Worm (Caenorhabditis elegans) whole organism, late embryonic: ENCODE measurements around the gene Y55D5A.3.

Source experiments
- K02D7.2 ChIP-seq: sonication (generic microtip); optimal IDR thresholded peaks from 2 replicates; lab custom pipeline; 2017; ENCODE audit warnings: mild to moderate bottlenecking, missing genetic modification characterization, missing compliant biosample characterization
- ceh-31 ChIP-seq: sonication (generic microtip); optimal IDR thresholded peaks from 2 replicates; lab custom pipeline; 2016; ENCODE audit warnings: missing genetic modification characterization, missing compliant biosample characterization
- ceh-45 ChIP-seq: fragments of 200-800 bp; sonication (Bioruptor generic); IDR thresholded peaks from 2 replicates; pipeline ENCODE4 v1.3.6; 2022; ENCODE audit warnings: missing genetic modification reagents, missing genetic modification characterization, missing compliant biosample characterization
- dmd-4 ChIP-seq: sonication (generic microtip); optimal IDR thresholded peaks from 2 replicates; lab custom pipeline; 2016; ENCODE audit warnings: borderline replicate concordance, missing genetic modification characterization, missing compliant biosample characterization
- fkh-10 ChIP-seq: fragments of 150-350 bp; optimal IDR thresholded peaks from 2 replicates; lab custom pipeline; 2014; ENCODE audit warnings: missing biosample characterization, missing genetic modification reagents, missing genetic modification characterization
- hlh-8 ChIP-seq: sonication (generic microtip); optimal IDR thresholded peaks from 2 replicates; lab custom pipeline; 2016; ENCODE audit warnings: missing genotype, missing genetic modification characterization, missing compliant biosample characterization
- lim-6 ChIP-seq: sonication (generic microtip); optimal IDR thresholded peaks from 2 replicates; lab custom pipeline; 2016; ENCODE audit warnings: missing genetic modification characterization, missing compliant biosample characterization
- odd-2 ChIP-seq: sonication (generic microtip); optimal IDR thresholded peaks from 2 replicates; lab custom pipeline; 2017; ENCODE audit warnings: antibody characterized with exemption, mild to moderate bottlenecking, missing genetic modification characterization, missing compliant biosample characterization
- pag-3 ChIP-seq: sonication (generic microtip); optimal IDR thresholded peaks from 2 replicates; lab custom pipeline; 2016; ENCODE audit warnings: missing compliant biosample characterization, missing genetic modification characterization, borderline replicate concordance
- pha-4 ChIP-seq: fragments of 150-350 bp; optimal IDR thresholded peaks from 2 replicates; lab custom pipeline; 2018; ENCODE audit warnings: missing biosample characterization, missing genetic modification reagents, missing genetic modification characterization
- pqm-1 ChIP-seq: sonication (generic microtip); optimal IDR thresholded peaks from 2 replicates; lab custom pipeline; 2016; ENCODE audit warnings: missing genetic modification characterization, missing compliant biosample characterization
- ref-2 ChIP-seq: sonication (generic microtip); optimal IDR thresholded peaks from 2 replicates; lab custom pipeline; 2016; ENCODE audit warnings: missing genetic modification characterization, missing compliant biosample characterization
- ttx-3 ChIP-seq: sonication (generic microtip); optimal IDR thresholded peaks from 2 replicates; lab custom pipeline; 2016; ENCODE audit warnings: missing genetic modification reagents, missing genetic modification characterization, missing compliant biosample characterization
- unc-86 ChIP-seq: sonication (generic microtip); optimal IDR thresholded peaks from 2 replicates; lab custom pipeline; 2016; ENCODE audit warnings: missing genetic modification characterization, missing compliant biosample characterization

DNA sequence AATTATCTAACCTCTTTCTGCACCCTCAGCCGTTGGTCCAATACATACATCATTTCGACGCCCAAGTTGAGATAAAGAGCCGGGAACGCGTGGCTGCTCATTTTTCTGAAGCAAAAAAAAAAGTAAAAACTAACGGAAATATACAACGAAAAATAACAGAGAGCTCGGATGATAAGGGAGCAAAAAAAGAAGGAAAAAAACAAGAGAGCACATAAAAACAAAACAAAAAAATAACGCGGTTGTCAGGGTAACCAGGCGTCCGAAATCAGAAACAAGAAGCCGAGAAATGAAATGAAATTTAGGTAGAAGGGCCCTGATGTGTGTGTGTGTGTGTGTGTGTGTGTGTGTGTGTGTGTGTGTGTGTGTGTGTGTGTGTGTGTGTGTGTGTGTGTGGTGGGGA is 50.9 kb downstream of the Y55D5A.3 start, which contains the start of gene R10F2.5:
- TF ChIP-seq ceh-31 (tag; lab: Kevin White, UChicago) (no peak), ref-2 (tag; lab: Kevin White, UChicago) (no peak), unc-86 (tag; lab: Kevin White, UChicago) (no peak), lim-6 (tag; lab: Kevin White, UChicago) (no peak), dmd-4 (tag; lab: Kevin White, UChicago) (no peak), K02D7.2 (tag; lab: Kevin White, UChicago) (no peak), pha-4 (tag; lab: Kevin White, UChicago) (no peak), odd-2 (no peak), ceh-45 (GFP tag; lab: Robert Waterston, UW) (no peak), ttx-3 (tag; lab: Kevin White, UChicago) (no peak), pqm-1 (tag; lab: Kevin White, UChicago) (no peak), hlh-8 (no peak), pag-3 (tag; lab: Kevin White, UChicago) (no peak), fkh-10 (GFP tag; lab: Kevin White, UChicago) (no peak)
